Fruit fly (Drosophila melanogaster): ENCODE results near the gene CG17732.

- TF ChIP-seq Hr83 (GFP tag; optimal IDR thresholded peaks at IDR 0.05; ENCODE audit: poor library complexity, severe bottlenecking), result no peak
- no peak for TF ChIP-seq Hnf4 (GFP tag; optimal IDR thresholded peaks at IDR 0.05)
- no peak for TF ChIP-seq CG32264 (GFP tag; optimal IDR thresholded peaks at IDR 0.05)
- no peak for TF ChIP-seq Dif (GFP tag; optimal IDR thresholded peaks at IDR 0.05; ENCODE audit: partially characterized antibody)
- no peak for TF ChIP-seq psq (GFP tag; optimal IDR thresholded peaks at IDR 0.05)
- no peak for TF ChIP-seq Dfd (GFP tag; optimal IDR thresholded peaks at IDR 0.05)
- TF ChIP-seq dmrt93B (GFP tag; optimal IDR thresholded peaks at IDR 0.05), result no peak
- no peak for TF ChIP-seq CG9705 (GFP tag; optimal IDR thresholded peaks at IDR 0.05)
- TF ChIP-seq CrebA (GFP tag; optimal IDR thresholded peaks at IDR 0.05; ENCODE audit: borderline replicate concordance), result no peak
- no peak for TF ChIP-seq pan (optimal IDR thresholded peaks at IDR 0.05)
- no peak for TF ChIP-seq OdsH (GFP tag; optimal IDR thresholded peaks at IDR 0.05)
- TF ChIP-seq Hr78 (GFP tag; optimal IDR thresholded peaks at IDR 0.05), result no peak
- no peak for TF ChIP-seq br (GFP tag; optimal IDR thresholded peaks at IDR 0.05)
- no peak for TF ChIP-seq usp (GFP tag; optimal IDR thresholded peaks at IDR 0.05)
These were observed 46.2 kb downstream of the CG17732 start, which contains the start of gene CG14183 for dm6 chr3L:20027735-20028134.
